Fruit fly (Drosophila melanogaster) S2 (cell line): Measurements from ENCODE around the gene Vps37B.

ENCODE experiments used
- CG8478 ChIP-seq: fragments of >200 bp; optimal IDR thresholded peaks from 2 replicates; lab custom pipeline; 2018
- CTCF ChIP-seq, 2 experiments: fragments of >200 bp; optimal IDR thresholded peaks; 2 replicates each; lab custom pipeline; 2018

dm6 chr3R:5214162-5214916 is 11.6 kb upstream of the Vps37B start:
- TF ChIP-seq CTCF (optimal IDR thresholded peaks at IDR 0.05; lab: Kevin White, UChicago) (no peak), CG8478 (lab: Kevin White, UChicago) (no peak)
